Worm (Caenorhabditis elegans) whole organism, L4/young adult: ENCODE results near the gene fbxa-76.

Experiments
- W03F9.2 ChIP-seq: fragments of 150-350 bp; optimal IDR thresholded peaks from 2 replicates; lab custom pipeline; 2014; ENCODE audit warnings: missing biosample characterization, missing genetic modification characterization
- dao-5 ChIP-seq: sonication (generic microtip); optimal IDR thresholded peaks from 2 replicates; lab custom pipeline; 2016; ENCODE audit warnings: missing genotype, missing genetic modification characterization, moderate library complexity, missing compliant biosample characterization

DNA sequence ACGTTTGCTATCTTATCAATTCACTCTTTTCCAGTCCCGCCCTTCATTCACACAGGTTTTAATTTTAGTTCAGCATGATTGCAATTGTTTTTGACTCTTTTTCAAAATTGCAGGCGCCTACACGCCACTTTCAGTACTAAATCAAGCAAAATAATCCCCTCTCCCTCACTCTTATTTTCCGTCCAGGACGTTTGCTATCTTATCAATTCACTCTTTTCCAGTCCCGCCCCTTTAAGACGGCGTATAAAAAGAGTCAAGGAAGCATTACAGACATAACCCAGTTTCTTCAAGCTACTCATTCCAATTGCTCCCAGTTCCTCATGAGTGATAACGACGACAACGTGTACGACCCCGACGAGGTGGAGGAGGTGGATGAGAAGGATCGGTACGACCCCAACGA lies 34.3 kb downstream of the fbxa-76 start, which contains the start of gene Y119D3B.21:
- TF ChIP-seq W03F9.2 (tag; lab: Kevin White, UChicago), result no peak
- TF ChIP-seq dao-5, result no peak
